Worm (Caenorhabditis elegans): ENCODE data around the gene hlh-13.

DNA sequence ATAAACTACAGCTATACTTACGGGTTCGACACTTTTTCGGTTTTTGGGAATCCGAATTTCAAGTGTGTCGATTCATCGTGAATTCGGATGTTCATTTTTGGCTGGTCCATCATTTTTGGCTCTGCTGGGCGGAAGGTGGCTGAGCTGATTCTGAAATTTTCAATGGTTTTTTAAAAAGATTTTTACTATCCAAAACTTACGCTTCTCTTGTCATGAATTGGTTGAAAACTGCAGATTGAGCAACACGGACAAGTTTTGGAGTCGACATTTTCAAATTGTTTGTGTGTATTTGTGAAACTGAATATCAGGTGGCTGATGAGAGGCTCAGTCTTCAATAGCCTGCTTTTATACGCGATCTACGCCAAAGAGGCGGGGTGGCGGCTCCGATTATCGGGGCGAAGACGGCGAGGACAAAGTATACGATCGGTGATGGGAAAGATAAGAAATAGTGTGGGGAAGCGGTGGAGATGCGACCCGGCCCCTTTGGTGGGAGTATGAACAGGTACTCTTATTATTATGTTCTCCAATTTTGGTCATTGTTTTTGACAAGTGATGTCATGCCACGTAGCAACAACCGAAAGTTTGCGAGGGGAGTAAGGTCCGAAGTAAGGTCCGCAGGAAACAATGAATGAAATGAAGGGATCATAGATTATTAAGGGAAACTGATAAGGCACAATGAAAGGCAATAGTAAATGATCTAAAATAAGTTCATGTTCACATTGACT lies 2.0 kb upstream of the hlh-13 start, which contains the start of gene F48D6.4:
- TF ChIP-seq unc-55 (GFP tag; optimal IDR thresholded peaks at IDR 0.05) = no peak
- no peak for TF ChIP-seq sdc-2 (tag; optimal IDR thresholded peaks at IDR 0.05)
- TF ChIP-seq fkh-10 (GFP tag; optimal IDR thresholded peaks at IDR 0.05) = no peak
- no peak for TF ChIP-seq F13H6.1 (tag; optimal IDR thresholded peaks at IDR 0.05)
- no peak for TF ChIP-seq nhr-232 (tag; optimal IDR thresholded peaks at IDR 0.05)
- no peak for TF ChIP-seq sox-2 (GFP tag; IDR thresholded peaks at IDR 0.05)
- no peak for TF ChIP-seq pha-4 (tag; optimal IDR thresholded peaks at IDR 0.05)
- no peak for TF ChIP-seq ama-1 (optimal IDR thresholded peaks at IDR 0.05)
- TF ChIP-seq nhr-11 (tag; optimal IDR thresholded peaks at IDR 0.05) = no peak
- no peak for TF ChIP-seq ceh-9 (tag; optimal IDR thresholded peaks at IDR 0.05)
- no peak for TF ChIP-seq pqm-1 (tag; optimal IDR thresholded peaks at IDR 0.05)

Measured in whole organism, late embryonic.